Worm (Caenorhabditis elegans): ENCODE measurements around the gene flp-25.

Gene flp-25

DNA sequence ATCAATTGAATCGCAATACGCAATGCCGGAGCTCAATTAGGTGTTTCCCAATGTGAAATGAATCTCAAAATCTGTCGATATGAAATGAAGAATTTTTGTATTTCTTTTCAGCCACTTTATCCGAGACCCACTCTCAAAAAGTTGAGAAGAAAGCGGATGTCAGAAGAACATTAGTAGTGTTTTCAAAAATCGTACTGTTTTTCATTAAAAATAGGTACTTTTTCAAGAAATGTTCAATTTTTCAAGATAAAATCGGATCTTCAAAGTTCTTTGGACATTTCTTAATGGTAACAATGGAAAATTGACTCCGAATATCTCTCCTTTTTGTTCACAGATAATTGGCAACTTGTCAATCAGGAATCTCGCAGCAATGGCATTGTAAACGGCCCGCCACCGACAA, at the start of gene flp-25:
Gene flp-25 (plus strand): TSS at position 301 of the 400 bp plus-strand sequence.
- no peak for TF ChIP-seq nhr-28 (tag; optimal IDR thresholded peaks at IDR 0.05)
- TF ChIP-seq ceh-28 (tag; optimal IDR thresholded peaks at IDR 0.05) = no peak
- TF ChIP-seq egl-27 (tag; optimal IDR thresholded peaks at IDR 0.05) = no peak
- TF ChIP-seq eor-1 (tag; optimal IDR thresholded peaks at IDR 0.05) = no peak
- no peak for TF ChIP-seq elt-3 (tag; optimal IDR thresholded peaks at IDR 0.05)
- no peak for TF ChIP-seq ztf-11 (tag; optimal IDR thresholded peaks at IDR 0.05)
- TF ChIP-seq pha-4 (tag; optimal IDR thresholded peaks at IDR 0.05) = no peak
- no peak for TF ChIP-seq lin-39 (tag; optimal IDR thresholded peaks at IDR 0.05)
- TF ChIP-seq pqm-1 (tag; optimal IDR thresholded peaks at IDR 0.05) = no peak
- no peak for TF ChIP-seq ceh-82 (tag; optimal IDR thresholded peaks at IDR 0.05)
- no peak for TF ChIP-seq skn-1 (tag; optimal IDR thresholded peaks at IDR 0.05)
- TF ChIP-seq sea-2 (GFP tag; optimal IDR thresholded peaks at IDR 0.05) = no peak
- no peak for TF ChIP-seq ceh-16 (tag; optimal IDR thresholded peaks at IDR 0.05)
- no peak for TF ChIP-seq nhr-25 (tag; optimal IDR thresholded peaks at IDR 0.05)
- TF ChIP-seq elt-2 (tag; optimal IDR thresholded peaks at IDR 0.05) = no peak
- TF ChIP-seq hmg-11 (tag; optimal IDR thresholded peaks at IDR 0.05) = no peak
- TF ChIP-seq fkh-2 (tag; optimal IDR thresholded peaks at IDR 0.05) = no peak
- TF ChIP-seq unc-62 (GFP tag; optimal IDR thresholded peaks at IDR 0.05) = no peak
- TF ChIP-seq nhr-23 (tag; optimal IDR thresholded peaks at IDR 0.05) = no peak

DNA sequence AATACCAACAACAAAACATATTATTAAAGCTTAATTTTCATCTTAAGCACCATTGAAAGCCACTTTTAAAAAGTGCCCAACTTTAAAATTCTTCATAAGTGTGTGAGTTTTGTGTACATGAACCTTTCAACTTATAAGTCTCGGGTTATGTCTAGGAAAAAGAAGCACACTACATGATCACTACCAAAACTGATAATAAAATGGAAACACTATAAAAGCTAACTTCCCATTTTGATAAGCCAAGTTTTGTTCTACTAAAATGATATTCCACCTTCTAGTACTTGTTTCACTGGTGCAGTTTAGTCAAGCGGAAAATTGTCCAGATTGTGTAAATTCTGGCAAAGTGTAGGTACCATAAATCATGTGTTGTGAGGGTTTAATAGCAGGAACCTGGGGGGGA, 46.9 kb upstream of the flp-25 start, which contains the start of gene C40H1.8:
Gene C40H1.8 (plus strand): TSS at position 242 of the 400 bp plus-strand sequence.
- TF ChIP-seq R02D3.7 (tag; optimal IDR thresholded peaks at IDR 0.05) (no peak), mml-1 (tag; optimal IDR thresholded peaks at IDR 0.05) (no peak), elt-2 (tag; optimal IDR thresholded peaks at IDR 0.05) (peak; percentile 51), ceh-82 (tag; optimal IDR thresholded peaks at IDR 0.05) (no peak), snpc-4 (tag; optimal IDR thresholded peaks at IDR 0.05) (no peak)

- TF ChIP-seq unc-39 (tag; optimal IDR thresholded peaks at IDR 0.05) = no peak
- TF ChIP-seq pqm-1 (tag; optimal IDR thresholded peaks at IDR 0.05) = peak; percentile 24
- TF ChIP-seq ceh-9 (tag; optimal IDR thresholded peaks at IDR 0.05) = no peak
- TF ChIP-seq elt-2 (tag; optimal IDR thresholded peaks at IDR 0.05) = peak; percentile 67
These were observed 46.1 kb upstream of the flp-25 start for ce11 chrIII:9315180-9315579.

ce11 chrIII:9317601-9318000, 43.7 kb upstream of the flp-25 start:
- TF ChIP-seq elt-2 (tag; optimal IDR thresholded peaks at IDR 0.05) (peak; percentile 70), lsy-12 (tag; optimal IDR thresholded peaks at IDR 0.05) (no peak)

DNA sequence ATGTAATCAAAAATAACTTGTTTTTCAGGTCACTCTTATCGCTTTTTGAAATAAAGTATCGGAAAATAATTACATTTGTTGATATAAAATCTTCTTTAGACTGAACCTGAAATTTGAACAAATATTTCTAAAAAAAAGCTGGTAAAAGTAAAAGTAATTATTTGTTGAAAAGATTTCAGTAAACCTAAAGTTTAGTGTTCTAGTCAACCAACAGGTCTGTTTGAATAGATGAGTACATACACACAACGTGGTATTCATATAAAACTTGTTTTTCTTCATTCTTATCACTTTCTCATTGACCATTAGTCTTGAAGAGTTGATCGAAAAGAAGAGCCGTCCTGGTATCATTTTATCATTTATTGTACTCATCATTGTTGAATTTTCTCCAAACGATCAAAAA, 41.7 kb upstream of the flp-25 start, which contains the start of gene C40H1.9:
Gene C40H1.9 (plus strand): TSS at position 301 of the 400 bp plus-strand sequence.
- TF ChIP-seq mdl-1 (tag; optimal IDR thresholded peaks at IDR 0.05) (no peak), pha-4 (tag; optimal IDR thresholded peaks at IDR 0.05) (peak; percentile 16)

DNA sequence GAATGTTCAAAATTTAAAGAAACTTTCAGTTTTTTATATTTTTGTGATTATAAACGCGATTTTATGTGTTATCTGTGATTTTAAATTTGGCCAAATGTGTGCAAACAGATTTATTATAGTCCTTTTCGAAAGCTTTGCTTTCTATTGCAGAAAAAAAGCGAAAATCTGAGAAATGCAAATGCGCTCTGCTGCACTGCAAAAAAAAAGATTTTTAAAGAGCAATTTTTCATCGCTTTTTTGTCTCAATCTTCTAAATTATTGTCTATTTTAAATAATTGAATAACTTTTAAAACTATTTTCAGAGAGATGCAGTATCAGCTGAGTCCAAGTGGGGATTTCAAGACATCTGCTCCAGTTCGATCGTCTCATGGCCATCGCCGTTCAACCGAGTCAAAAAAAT, 39.3 kb upstream of the flp-25 start, which contains the start of gene cpb-1:
Gene cpb-1 (plus strand): TSS at position 301 of the 400 bp plus-strand sequence.
- no peak for TF ChIP-seq ZK546.5 (tag; optimal IDR thresholded peaks at IDR 0.05)
- no peak for TF ChIP-seq elt-2 (tag; optimal IDR thresholded peaks at IDR 0.05)
- TF ChIP-seq zag-1 (tag; optimal IDR thresholded peaks at IDR 0.05) = no peak
- TF ChIP-seq aly-2 (tag; optimal IDR thresholded peaks at IDR 0.05) = no peak
- no peak for TF ChIP-seq pqm-1 (tag; optimal IDR thresholded peaks at IDR 0.05)
- TF ChIP-seq nhr-43 (tag; optimal IDR thresholded peaks at IDR 0.05; ENCODE audit: poor library complexity, severe bottlenecking) = no peak
- TF ChIP-seq nhr-25 (tag; optimal IDR thresholded peaks at IDR 0.05) = no peak
- TF ChIP-seq R02D3.7 (tag; optimal IDR thresholded peaks at IDR 0.05) = no peak
- TF ChIP-seq unc-62 (GFP tag; optimal IDR thresholded peaks at IDR 0.05) = no peak
- no peak for TF ChIP-seq nhr-28 (tag; optimal IDR thresholded peaks at IDR 0.05)
- no peak for TF ChIP-seq nhr-77 (tag; optimal IDR thresholded peaks at IDR 0.05)
- TF ChIP-seq fkh-10 (GFP tag; optimal IDR thresholded peaks at IDR 0.05) = no peak
- TF ChIP-seq nhr-76 (tag; optimal IDR thresholded peaks at IDR 0.05) = no peak
- no peak for TF ChIP-seq ceh-82 (tag; optimal IDR thresholded peaks at IDR 0.05)
- no peak for TF ChIP-seq ceh-9 (tag; optimal IDR thresholded peaks at IDR 0.05)
- TF ChIP-seq hmg-11 (tag; optimal IDR thresholded peaks at IDR 0.05) = no peak
- TF ChIP-seq nhr-67 (tag; optimal IDR thresholded peaks at IDR 0.05) = no peak
- no peak for TF ChIP-seq unc-39 (tag; optimal IDR thresholded peaks at IDR 0.05)

Data from whole organism, L3 larva.